Worm (Caenorhabditis elegans) whole organism, L3 larva: ENCODE results near the gene let-711.

Experiments
- ama-1 ChIP-seq: fragments of 150-350 bp; optimal IDR thresholded peaks from 2 replicates; lab custom pipeline; 2018
- ceh-28 ChIP-seq: fragments of 150-350 bp; optimal IDR thresholded peaks from 2 replicates; lab custom pipeline; 2014; ENCODE audit warnings: missing biosample characterization, missing genetic modification reagents, missing genetic modification characterization
- elt-1 ChIP-seq: fragments of 150-350 bp; optimal IDR thresholded peaks from 2 replicates; lab custom pipeline; 2014; ENCODE audit warnings: missing biosample characterization, missing genetic modification characterization
- elt-2 ChIP-seq: sonication (generic microtip); optimal IDR thresholded peaks from 2 replicates; lab custom pipeline; 2016; ENCODE audit warnings: missing genetic modification reagents, mild to moderate bottlenecking, missing genetic modification characterization, missing compliant biosample characterization
- elt-3 ChIP-seq, 3 experiments: fragments of 150-350 bp in 1 of 3; sonication (generic microtip) in 2 of 3; optimal IDR thresholded peaks; 2 replicates in 2 of 3; 4 replicates in 1 of 3; lab custom pipeline; 2014 to 2017; ENCODE audit warnings: missing biosample characterization in 3 of 3, missing genetic modification characterization in 3 of 3
- fkh-2 ChIP-seq: fragments of 150-350 bp; optimal IDR thresholded peaks from 2 replicates; lab custom pipeline; 2014; ENCODE audit warnings: missing biosample characterization, missing genetic modification reagents, missing genetic modification characterization
- fos-1 ChIP-seq: fragments of 150-350 bp; optimal IDR thresholded peaks from 2 replicates; lab custom pipeline; 2014; ENCODE audit warnings: missing biosample characterization, missing genetic modification characterization
- hmg-11 ChIP-seq: sonication (generic microtip); optimal IDR thresholded peaks from 2 replicates; lab custom pipeline; 2016; ENCODE audit warnings: missing genetic modification characterization, missing compliant biosample characterization
- nfya-1 ChIP-seq: sonication (generic microtip); optimal IDR thresholded peaks from 2 replicates; lab custom pipeline; 2017; ENCODE audit warnings: missing genetic modification characterization, mild to moderate bottlenecking, missing compliant biosample characterization, antibody characterized with exemption, moderate library complexity; ENCODE audit not compliant: insufficient read depth
- nhr-11 ChIP-seq: fragments of 150-350 bp; optimal IDR thresholded peaks from 2 replicates; lab custom pipeline; 2014; ENCODE audit warnings: missing biosample characterization, missing genetic modification characterization
- nhr-23 ChIP-seq: fragments of 150-350 bp; optimal IDR thresholded peaks from 2 replicates; lab custom pipeline; 2014; ENCODE audit warnings: missing biosample characterization, missing genetic modification reagents, missing genetic modification characterization
- nhr-25 ChIP-seq: sonication (generic microtip); optimal IDR thresholded peaks from 2 replicates; lab custom pipeline; 2017; ENCODE audit warnings: missing biosample characterization, missing genetic modification characterization
- nhr-43 ChIP-seq: sonication (generic microtip); optimal IDR thresholded peaks from 2 replicates; lab custom pipeline; 2016; ENCODE audit warnings: mild to moderate bottlenecking, missing genetic modification characterization, missing compliant biosample characterization; ENCODE audit not compliant: poor library complexity, severe bottlenecking
- pha-4 ChIP-seq: fragments of 150-350 bp; optimal IDR thresholded peaks from 2 replicates; lab custom pipeline; 2014; ENCODE audit warnings: missing biosample characterization, missing genetic modification reagents, missing genetic modification characterization
- pqm-1 ChIP-seq: fragments of 150-350 bp; optimal IDR thresholded peaks from 2 replicates; lab custom pipeline; 2017; ENCODE audit warnings: missing biosample characterization, missing genetic modification characterization, inconsistent platforms
- snpc-4 ChIP-seq: fragments of 150-350 bp; optimal IDR thresholded peaks from 2 replicates; lab custom pipeline; 2014; ENCODE audit warnings: missing biosample characterization, missing genetic modification characterization
- unc-62 ChIP-seq: fragments of 150-350 bp; sonication (generic microtip); optimal IDR thresholded peaks from 4 replicates; lab custom pipeline; 2014; ENCODE audit warnings: missing biosample characterization, missing genetic modification reagents, missing genetic modification characterization
- zag-1 ChIP-seq: fragments of 150-350 bp; optimal IDR thresholded peaks from 2 replicates; lab custom pipeline; 2014; ENCODE audit warnings: missing biosample characterization, missing genetic modification characterization
- ztf-4 ChIP-seq: fragments of 150-350 bp; optimal IDR thresholded peaks from 2 replicates; lab custom pipeline; 2014; ENCODE audit warnings: missing biosample characterization, missing genetic modification characterization

The let-711 gene

DNA sequence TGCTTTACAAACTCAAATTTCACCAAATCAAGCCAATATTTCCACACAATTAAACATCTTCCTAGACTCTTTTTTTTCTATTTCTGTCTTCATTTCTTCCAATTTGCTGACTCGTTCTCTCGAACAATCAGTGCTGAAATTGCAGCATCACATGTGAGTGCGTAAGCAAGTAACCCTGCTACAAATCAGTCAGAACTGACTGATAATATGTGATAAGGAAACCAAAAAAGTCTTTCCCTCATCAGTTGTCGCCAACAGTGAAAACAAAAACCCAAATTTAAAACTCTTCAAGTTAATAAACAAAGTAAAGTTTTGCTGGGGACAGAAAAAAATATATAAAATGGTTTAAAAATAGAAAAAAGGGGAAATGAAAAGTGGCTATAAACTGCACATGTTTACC lies 44.9 kb downstream of the let-711 start (continued):
- TF ChIP-seq ceh-28 (tag; lab: Kevin White, UChicago) (no peak), ama-1 (lab: Kevin White, UChicago) (peak; percentile 57), nhr-11 (tag; lab: Kevin White, UChicago) (no peak), fos-1 (no peak)

- TF ChIP-seq pqm-1 (peak; percentile 22), nfya-1 (tag; lab: Kevin White, UChicago) (no peak), hmg-11 (tag; lab: Kevin White, UChicago) (no peak), pha-4 (tag; lab: Kevin White, UChicago) (peak; percentile 37), elt-2 (tag; lab: Kevin White, UChicago) (peak; percentile 15)
- TF ChIP-seq, all 47 proteins: peak for 3
Measured at ce11 chrIII:6992496-6992895, 46.0 kb downstream of the let-711 start.

- TF ChIP-seq elt-3 (tag; optimal IDR thresholded peaks at IDR 0.05; lab: Kevin White, UChicago) (no peak), nhr-23 (tag; lab: Kevin White, UChicago) (peak; percentile 26)
- TF ChIP-seq, all 47 proteins: peak for 1
Measured at ce11 chrIII:6993179-6993578, 46.7 kb downstream of the let-711 start.

DNA sequence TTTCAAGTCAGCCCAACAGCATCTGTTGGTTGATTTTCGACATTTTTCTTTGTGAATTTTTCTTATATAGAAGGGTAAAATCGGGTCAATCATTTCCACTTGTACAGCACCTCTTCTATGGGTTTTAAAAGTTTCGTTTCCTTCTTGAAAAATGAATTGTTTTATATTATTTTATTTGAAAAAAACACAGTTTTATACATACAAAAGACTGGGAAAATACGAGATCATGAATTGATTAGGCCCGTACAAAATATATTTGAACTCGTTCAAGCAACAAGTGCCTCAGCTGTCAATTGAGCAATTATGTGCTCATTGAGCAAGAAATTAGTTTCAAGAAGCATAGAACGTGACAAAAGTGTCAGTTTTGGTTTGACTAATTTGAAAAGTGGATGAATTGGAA lies 55.6 kb downstream of the let-711 start:
- TF ChIP-seq ztf-4 (tag; lab: Kevin White, UChicago) (no peak), snpc-4 (tag; lab: Kevin White, UChicago) (no peak), fos-1 (no peak), nhr-43 (tag; lab: Kevin White, UChicago) (no peak), zag-1 (tag; lab: Kevin White, UChicago) (no peak), ama-1 (lab: Kevin White, UChicago) (no peak), unc-62 (GFP tag; lab: Kevin White, UChicago) (no peak), elt-2 (tag; lab: Kevin White, UChicago) (no peak), nfya-1 (tag; lab: Kevin White, UChicago) (no peak), fkh-2 (tag; lab: Kevin White, UChicago) (no peak)

- TF ChIP-seq nhr-25 (tag; lab: Kevin White, UChicago) = peak; percentile 16
- TF ChIP-seq elt-1 (tag; lab: Kevin White, UChicago) = no peak
Measured at ce11 chrIII:7005350-7005749, 58.8 kb downstream of the let-711 start, which contains the start of gene C06E8.5. Gene C06E8.5 (minus strand): TSS chrIII:7005450.
